Worm (Caenorhabditis elegans) whole organism, dauer: Measurements from ENCODE around the gene Y41C4A.32.

Experiments
- unc-62 ChIP-seq: sonication (generic microtip); optimal IDR thresholded peaks from 2 replicates; lab custom pipeline; 2017; ENCODE audit warnings: missing biosample characterization, missing genetic modification reagents, missing genetic modification characterization

The Y41C4A.32 gene

DNA sequence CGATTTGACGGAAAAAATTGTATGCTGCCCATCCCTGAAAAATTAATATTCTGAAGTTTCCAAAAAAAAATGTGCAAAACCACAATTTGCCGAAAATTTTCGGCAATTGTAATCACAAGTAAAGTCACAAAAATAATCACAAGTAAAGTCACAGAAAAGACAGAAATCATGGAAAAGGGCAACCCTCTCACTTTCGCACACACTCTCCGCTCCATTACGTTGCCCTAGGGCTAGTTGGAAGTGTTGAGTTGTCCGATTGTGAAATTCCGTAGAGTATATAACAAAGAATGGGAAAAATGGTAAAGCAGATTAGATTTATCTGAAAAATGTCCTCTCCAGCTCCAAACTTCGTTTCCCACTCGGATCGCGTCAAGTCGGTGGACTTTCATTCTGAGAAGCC, at the start of gene Y41C4A.32:
Gene Y41C4A.32, plus strand, starts transcription at position 302 of the 400 bp plus-strand sequence.
- no peak for TF ChIP-seq unc-62 (GFP tag; lab: Kevin White, UChicago)

DNA sequence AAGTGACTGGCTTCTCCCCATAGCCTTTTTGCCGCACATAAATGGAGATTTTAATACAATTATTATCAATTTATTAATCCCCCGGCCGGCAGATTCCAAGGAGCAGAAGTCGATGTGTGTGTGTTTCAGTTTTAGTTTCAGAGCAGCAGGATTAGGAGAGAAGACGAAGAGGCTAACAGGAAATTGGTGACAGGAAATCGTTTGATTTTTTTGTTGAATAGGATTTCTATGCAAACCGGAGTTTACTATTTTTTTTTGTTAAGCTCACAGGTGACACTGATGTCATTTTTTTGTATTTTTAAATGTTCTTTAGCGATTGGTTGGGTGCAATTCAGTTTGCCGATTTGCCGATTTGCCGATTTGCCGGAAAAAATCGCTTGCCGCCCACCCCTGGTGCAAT, 41.0 kb upstream of the Y41C4A.32 start:
- no peak for TF ChIP-seq unc-62 (GFP tag; lab: Kevin White, UChicago)

DNA sequence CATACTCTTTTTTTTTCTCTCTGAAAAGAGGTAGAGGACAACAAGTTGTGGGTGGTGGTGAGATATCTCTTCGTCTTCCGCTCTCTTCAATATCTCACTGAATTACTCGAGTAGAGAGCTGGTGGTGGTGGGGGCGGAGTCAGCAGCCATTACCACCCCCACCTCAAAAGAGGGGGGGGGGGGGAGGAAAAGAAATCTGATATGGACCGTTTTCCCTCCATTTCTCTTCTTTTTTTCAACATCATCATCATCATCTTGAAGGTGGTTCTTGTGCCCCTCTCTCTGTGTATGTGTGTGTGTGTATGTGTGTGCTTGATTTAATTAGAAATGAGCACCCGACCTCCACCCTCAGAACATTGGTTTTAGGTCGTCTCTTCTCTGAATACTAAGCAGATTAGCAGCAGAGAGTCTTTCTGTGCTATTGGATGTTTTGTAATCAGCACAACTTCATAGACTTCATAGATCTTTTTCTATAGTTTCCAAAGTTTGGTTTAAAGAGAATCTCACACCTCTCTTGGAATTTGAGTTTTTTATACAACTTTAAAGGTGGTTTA, 40.0 kb upstream of the Y41C4A.32 start:
- TF ChIP-seq unc-62 (GFP tag; lab: Kevin White, UChicago) = no peak

DNA sequence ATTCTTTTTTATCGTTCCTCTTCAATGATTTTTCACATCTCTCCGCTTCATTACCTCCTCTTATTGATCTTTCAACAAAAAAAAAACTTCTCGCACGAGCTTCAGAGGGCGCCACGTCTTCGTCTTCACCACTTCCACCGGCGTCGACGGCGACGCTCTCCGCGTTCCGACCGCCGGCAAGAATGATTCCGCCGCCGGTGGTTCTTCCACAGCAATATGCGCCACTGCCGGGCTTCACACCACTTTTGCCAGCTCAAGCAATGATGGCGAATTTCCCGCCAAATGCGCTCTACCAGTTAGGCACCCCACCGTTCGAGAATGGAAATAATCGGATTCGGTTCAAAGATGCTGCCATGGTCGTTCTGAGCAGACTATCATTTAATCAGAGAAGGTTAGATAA, 38.5 kb upstream of the Y41C4A.32 start:
- no peak for TF ChIP-seq unc-62 (GFP tag; lab: Kevin White, UChicago)

DNA sequence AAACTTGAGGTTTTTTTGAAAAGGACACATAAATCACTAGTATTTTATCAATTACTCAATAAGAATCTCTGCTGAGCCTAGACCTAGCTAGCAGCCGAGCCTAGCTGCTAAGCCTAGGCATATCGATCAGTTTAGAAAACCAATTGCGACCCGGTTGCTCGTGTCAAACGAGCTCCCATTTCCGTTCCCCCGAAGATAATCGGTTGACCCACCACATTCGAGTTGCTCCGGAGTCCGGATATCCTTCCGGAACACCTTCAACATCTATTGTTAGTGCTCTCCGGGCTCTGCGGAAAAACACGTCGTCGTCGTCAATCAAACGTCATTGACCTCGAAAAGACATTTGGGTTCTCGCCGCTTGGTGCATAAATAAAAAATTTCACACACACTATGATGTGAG, 37.7 kb upstream of the Y41C4A.32 start:
- no peak for TF ChIP-seq unc-62 (GFP tag; lab: Kevin White, UChicago)

DNA sequence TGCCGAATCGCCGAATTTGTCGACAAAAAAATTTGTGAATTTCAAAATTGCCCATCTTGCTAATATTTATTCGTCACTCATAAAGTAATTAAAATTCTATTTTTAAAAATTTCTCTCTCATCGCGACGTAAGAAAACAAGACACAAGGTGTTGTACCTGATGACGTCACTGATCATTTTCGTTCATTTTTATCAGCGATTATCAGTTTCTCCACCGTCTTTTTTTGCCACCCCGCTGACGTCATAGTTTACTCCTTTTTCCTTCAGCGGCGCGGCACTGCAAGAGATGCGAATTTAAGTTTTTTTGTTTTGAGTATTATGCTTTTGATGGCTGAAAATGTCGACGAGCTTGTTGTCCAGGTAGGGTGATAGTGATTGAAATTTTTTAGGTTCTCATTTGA, 36.7 kb upstream of the Y41C4A.32 start:
- no peak for TF ChIP-seq unc-62 (GFP tag; lab: Kevin White, UChicago)

DNA sequence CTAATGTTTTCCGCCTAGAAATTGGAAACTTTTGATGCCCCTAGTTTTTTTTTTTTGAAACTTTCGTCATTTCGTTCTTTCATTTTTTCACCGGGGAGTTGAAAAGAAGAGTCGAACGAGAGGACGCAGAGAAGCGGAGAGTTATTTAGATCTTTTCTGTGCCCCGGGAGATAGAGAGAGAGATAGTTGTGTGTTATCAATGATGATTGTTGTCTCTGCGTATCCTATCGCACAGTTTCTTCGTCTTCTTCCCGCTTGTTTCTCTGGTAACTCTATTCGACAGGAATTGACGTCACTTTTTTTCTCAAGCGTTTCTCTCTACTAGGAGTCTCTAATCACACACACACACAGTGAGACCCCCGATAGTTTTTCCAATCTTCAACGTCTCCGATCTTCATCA, 32.2 kb upstream of the Y41C4A.32 start:
- TF ChIP-seq unc-62 (GFP tag; lab: Kevin White, UChicago) = no peak

DNA sequence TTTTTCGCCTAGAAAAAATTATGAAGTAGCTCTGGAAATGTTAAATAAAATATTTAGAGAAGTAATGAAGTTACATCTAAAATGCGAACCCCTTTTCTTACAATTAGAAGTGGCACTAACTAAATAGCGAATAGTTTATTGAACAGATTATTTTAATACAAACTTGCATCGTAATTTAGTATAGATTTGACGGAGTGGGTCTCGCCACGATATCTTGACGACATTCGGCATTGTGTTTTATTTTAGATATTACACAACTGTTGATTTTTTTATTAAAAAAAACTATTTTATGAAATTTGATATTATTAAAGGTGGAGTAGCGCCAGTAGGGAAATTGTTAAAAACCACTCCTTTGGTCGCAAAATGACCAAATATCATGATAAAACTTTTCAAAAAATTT, 31.6 kb upstream of the Y41C4A.32 start:
- no peak for TF ChIP-seq unc-62 (GFP tag; lab: Kevin White, UChicago)

DNA sequence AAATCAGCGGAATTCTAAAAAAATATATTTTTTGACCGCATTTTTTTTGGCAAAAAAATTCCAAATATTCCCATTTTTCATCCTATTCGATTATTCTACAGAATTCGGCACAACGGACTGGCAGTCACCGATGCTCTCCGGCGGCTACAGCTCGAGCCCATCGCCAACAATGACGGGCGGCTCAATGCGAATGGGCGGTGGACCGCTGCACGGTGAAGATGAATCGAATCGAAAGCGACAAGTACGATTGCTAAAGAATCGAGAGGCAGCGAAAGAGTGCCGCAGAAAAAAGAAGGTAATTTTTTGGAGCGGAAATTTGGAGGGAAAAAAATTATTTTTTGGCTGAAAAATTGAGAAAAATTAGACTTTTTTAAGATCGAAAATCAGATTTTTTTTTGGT, 29.1 kb upstream of the Y41C4A.32 start:
- no peak for TF ChIP-seq unc-62 (GFP tag; lab: Kevin White, UChicago)

DNA sequence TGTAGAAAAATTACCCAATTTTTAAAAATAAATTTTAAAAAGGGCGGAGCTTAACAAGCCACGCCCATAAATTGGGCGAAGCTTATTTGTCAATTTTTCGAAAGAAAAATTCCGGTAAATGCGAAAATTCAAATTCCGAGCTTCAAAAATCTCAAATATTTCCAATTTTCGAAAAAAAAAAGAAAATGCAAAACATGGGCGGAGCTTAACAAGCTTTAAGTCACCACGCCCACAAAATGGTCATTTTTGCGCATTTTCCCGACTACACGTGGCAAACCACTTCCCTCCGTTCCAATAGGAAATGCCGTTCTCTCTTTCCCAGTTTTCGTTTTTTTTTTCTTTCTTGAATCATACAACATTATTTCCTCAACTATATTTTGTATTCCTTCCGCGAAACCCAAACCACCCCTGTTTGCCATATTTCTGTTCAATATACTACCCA, 27.0 kb upstream of the Y41C4A.32 start:
- TF ChIP-seq unc-62 (GFP tag; lab: Kevin White, UChicago) = no peak

DNA sequence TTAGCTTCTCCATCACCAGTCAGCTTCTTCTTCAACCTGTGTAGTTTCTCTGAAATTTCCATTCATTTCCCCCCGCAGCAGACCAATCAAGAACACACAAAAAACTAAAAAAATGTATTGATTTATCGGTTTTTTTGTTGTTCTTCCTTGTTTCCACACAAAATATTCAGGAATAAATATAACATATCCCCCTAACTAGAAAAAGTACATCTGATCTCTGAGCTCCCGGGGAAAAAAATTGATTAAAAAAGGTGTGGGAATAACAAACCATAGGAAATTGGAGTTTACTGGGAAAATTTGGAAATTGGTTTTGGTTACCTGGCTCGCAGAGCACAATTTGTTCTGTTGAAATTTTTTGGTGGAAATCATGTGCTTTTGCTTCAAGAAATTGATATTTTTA, 26.5 kb upstream of the Y41C4A.32 start, which contains the start of gene Y41C4A.22:
Gene Y41C4A.22, plus strand, starts transcription at position 301 of the 400 bp plus-strand sequence.
- TF ChIP-seq unc-62 (GFP tag; lab: Kevin White, UChicago) = no peak

DNA sequence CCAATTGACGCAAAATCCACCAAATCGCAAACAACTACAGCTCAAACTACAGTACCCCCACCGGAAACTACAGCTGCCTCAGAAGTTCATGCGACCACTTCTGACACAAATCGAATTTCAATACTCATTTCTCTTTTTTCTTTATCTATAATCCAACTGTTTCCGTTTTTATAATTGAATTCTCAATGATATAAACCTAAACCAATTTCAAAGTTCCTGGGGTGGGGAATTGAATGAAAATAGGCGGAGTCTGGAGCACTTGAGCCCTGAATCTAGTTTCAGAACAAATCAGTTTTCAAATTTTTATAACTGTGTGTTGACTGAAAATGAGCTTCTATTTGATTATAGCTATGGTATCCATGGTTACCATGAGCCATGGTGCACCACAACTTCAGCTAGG, 25.2 kb upstream of the Y41C4A.32 start, which contains the start of gene Y41C4A.6:
Gene Y41C4A.6, plus strand, starts transcription at position 301 of the 400 bp plus-strand sequence.
- no peak for TF ChIP-seq unc-62 (GFP tag; lab: Kevin White, UChicago)

DNA sequence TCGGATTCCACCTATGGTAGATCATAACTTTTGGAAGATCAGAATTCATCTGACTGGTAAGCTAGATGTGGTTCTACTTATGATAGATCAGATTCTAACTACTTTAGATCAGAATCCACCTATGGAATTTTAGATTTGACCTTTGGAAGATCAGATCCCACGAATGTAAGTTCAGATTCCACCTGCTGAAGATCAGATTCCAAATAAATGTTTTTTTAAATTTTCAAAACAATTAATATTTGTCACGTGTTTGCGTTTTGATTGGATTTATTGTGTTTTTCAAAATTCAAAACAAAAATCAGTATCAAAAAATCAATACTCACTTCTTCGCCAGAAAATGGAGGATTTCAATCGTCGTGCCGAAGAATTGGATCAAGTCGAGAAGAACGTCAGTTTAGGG, 22.9 kb upstream of the Y41C4A.32 start, which contains the start of gene Y41C4A.7:
Gene Y41C4A.7, plus strand, starts transcription at position 301 of the 400 bp plus-strand sequence.
- no peak for TF ChIP-seq unc-62 (GFP tag; lab: Kevin White, UChicago)

DNA sequence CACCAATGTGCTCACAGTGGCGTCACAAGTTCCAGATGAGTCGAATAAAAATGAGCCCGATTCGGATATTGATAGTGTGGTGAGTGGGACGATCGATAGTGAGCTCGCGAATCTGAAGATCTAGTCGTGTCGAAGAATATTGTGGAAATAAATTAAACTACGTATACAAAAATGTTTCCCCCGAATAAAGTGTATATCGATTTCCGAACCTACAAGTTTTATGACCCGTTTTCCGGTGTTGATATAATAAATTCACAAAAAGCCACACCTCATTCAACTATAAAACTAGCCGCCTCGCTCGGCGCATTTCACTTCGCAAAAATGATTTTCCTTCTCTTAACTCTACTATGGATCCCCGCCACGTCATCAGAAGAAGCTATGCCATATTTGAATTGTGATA, 21.5 kb upstream of the Y41C4A.32 start, which contains the start of gene pqn-84:
Gene pqn-84, plus strand, starts transcription at position 301 of the 400 bp plus-strand sequence.
- TF ChIP-seq unc-62 (GFP tag; lab: Kevin White, UChicago) = no peak

DNA sequence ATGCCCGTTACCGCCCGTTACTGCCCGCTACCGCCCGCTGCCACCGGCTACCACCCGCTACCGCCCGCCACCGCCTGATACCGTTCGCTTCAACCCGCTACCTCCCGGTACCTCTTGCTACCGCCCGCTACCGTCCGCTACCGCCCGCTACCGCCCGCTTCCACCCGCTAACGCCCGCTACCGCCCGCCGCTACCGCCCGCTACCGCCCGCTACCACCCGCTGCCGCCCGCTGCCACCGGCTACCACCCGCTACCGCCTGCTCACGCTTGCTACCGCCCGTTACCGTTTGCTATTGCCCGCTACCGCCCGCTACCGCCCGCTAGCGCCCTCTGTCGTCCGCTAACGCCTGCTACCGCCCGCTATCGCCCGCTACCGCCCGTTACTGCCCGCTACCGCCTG, 19.6 kb upstream of the Y41C4A.32 start:
- no peak for TF ChIP-seq unc-62 (GFP tag; lab: Kevin White, UChicago)

DNA sequence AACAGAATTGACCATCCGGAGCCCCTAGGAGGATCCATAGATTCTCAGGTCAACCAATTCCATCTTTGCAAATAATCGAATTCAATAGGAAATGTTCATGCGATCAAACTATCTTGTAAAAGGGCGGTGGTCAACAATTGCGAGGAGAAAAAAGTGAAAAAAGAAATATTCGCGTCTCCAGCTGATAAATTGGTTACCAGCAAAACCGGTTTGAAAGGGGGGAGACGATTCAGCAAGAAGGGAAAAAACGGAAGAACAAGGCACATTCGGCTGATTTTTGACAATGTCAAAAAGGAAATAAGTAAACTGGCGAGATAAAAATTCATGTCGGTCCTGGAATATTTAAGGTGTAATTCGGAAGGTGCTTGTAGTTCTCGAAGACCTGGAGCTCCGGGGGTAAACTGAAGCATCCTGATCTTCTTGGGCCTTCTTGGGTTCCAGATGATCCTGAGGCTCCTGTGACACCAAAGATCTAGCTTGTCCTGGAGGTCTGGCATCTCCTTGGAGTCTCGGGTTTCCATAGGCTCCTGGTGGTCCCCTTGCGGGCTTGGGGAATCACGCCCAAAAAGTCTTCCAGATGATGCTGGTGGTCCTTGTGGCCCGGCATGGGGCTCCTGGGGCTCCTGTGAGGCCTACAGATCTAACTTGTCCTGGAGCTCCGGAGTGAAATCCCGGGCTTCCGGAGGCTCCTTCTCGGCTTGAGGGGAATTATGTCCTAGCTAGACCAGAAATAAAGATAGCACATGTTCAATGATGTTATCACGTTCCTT, 18.3 kb upstream of the Y41C4A.32 start:
- TF ChIP-seq unc-62 (GFP tag; lab: Kevin White, UChicago) = no peak

DNA sequence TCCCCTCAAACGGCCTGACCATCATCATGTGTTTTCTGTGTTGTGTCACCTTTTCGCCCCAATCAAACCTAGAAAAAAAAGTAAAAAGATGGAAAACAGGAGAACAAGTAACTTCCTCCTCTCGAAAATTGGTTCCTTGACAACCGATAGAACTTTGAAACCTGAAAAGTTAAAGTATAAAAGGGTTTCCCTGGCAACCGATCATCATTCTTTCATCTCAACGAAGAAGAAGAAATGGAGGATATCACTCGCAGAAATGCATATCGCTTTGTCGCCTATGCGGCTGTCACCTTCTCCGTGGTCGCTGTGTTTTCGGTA, 17.8 kb upstream of the Y41C4A.32 start, which contains the start of gene col-95:
Gene col-95, plus strand, starts transcription at position 219 of the 318 bp plus-strand sequence.
- TF ChIP-seq unc-62 (GFP tag; lab: Kevin White, UChicago) = no peak
